Worm (Caenorhabditis elegans): ENCODE measurements around the gene fbxl-1.

fbxl-1 gene

ce11 chrIII:8258045-8258444 is 30.4 kb downstream of the fbxl-1 start, which contains the start of gene ncr-2:
ncr-2 (plus strand) TSS chrIII:8258345.
- no peak for TF ChIP-seq ceh-39 (tag; optimal IDR thresholded peaks at IDR 0.05)
- TF ChIP-seq mab-5 (tag; optimal IDR thresholded peaks at IDR 0.05) = no peak
- TF ChIP-seq ces-1 (GFP tag; optimal IDR thresholded peaks at IDR 0.05) = no peak
- TF ChIP-seq cnd-1 (tag; optimal IDR thresholded peaks at IDR 0.05) = no peak
- TF ChIP-seq unc-39 (tag; optimal IDR thresholded peaks at IDR 0.05) = no peak
- no peak for TF ChIP-seq ceh-43 (GFP tag; optimal IDR thresholded peaks at IDR 0.05)
- TF ChIP-seq ztf-11 (tag; optimal IDR thresholded peaks at IDR 0.05) = no peak
- TF ChIP-seq pha-4 (tag; optimal IDR thresholded peaks at IDR 0.05) = no peak
- TF ChIP-seq nhr-237 (tag; optimal IDR thresholded peaks at IDR 0.05) = no peak
- no peak for TF ChIP-seq zip-8 (tag; optimal IDR thresholded peaks at IDR 0.05)
- no peak for TF ChIP-seq ceh-83 (GFP tag; optimal IDR thresholded peaks at IDR 0.05)
- TF ChIP-seq elt-1 (tag; optimal IDR thresholded peaks at IDR 0.05; ENCODE audit: borderline replicate concordance, insufficient read depth) = no peak
- TF ChIP-seq sem-2 (GFP tag; optimal IDR thresholded peaks at IDR 0.05) = no peak
- no peak for TF ChIP-seq unc-62 (GFP tag; optimal IDR thresholded peaks at IDR 0.05)
- no peak for TF ChIP-seq blmp-1 (tag; optimal IDR thresholded peaks at IDR 0.05)
- TF ChIP-seq lin-13 (tag; optimal IDR thresholded peaks at IDR 0.05) = no peak

ce11 chrIII:8262599-8262998 is 35.0 kb downstream of the fbxl-1 start:
- no peak for TF ChIP-seq ces-1 (GFP tag; optimal IDR thresholded peaks at IDR 0.05)
- no peak for TF ChIP-seq unc-39 (tag; optimal IDR thresholded peaks at IDR 0.05)
- TF ChIP-seq unc-62 (GFP tag; optimal IDR thresholded peaks at IDR 0.05) = no peak
- no peak for TF ChIP-seq mab-5 (tag; optimal IDR thresholded peaks at IDR 0.05)
- no peak for TF ChIP-seq cnd-1 (tag; optimal IDR thresholded peaks at IDR 0.05)
- no peak for TF ChIP-seq nhr-2 (tag; optimal IDR thresholded peaks at IDR 0.05)
- no peak for TF ChIP-seq nhr-76 (tag; optimal IDR thresholded peaks at IDR 0.05)
- TF ChIP-seq ceh-83 (GFP tag; optimal IDR thresholded peaks at IDR 0.05) = no peak
- TF ChIP-seq mep-1 (tag; optimal IDR thresholded peaks at IDR 0.05) = no peak
- TF ChIP-seq bed-3 (GFP tag; optimal IDR thresholded peaks at IDR 0.05) = no peak
- TF ChIP-seq nhr-28 (tag; optimal IDR thresholded peaks at IDR 0.05) = no peak
- no peak for TF ChIP-seq unc-120 (tag; optimal IDR thresholded peaks at IDR 0.05; ENCODE audit: poor library complexity, severe bottlenecking)
- TF ChIP-seq lin-13 (tag; optimal IDR thresholded peaks at IDR 0.05) = no peak

- TF ChIP-seq zip-8 (tag; optimal IDR thresholded peaks at IDR 0.05) (no peak), ceh-39 (tag; optimal IDR thresholded peaks at IDR 0.05) (no peak), tbx-8 (GFP tag; optimal IDR thresholded peaks at IDR 0.05) (no peak), nhr-12 (tag; optimal IDR thresholded peaks at IDR 0.05) (no peak), M03D4.4 (tag; optimal IDR thresholded peaks at IDR 0.05) (no peak), lin-32 (GFP tag; optimal IDR thresholded peaks at IDR 0.05) (no peak), nhr-237 (tag; optimal IDR thresholded peaks at IDR 0.05) (no peak), nhr-76 (tag; optimal IDR thresholded peaks at IDR 0.05) (no peak), ham-2 (GFP tag; optimal IDR thresholded peaks at IDR 0.05) (no peak), drap-1 (GFP tag; optimal IDR thresholded peaks at IDR 0.05) (no peak), snpc-4 (tag; optimal IDR thresholded peaks at IDR 0.05) (no peak), sptf-1 (tag; optimal IDR thresholded peaks at IDR 0.05) (no peak), elt-1 (tag; optimal IDR thresholded peaks at IDR 0.05; ENCODE audit: borderline replicate concordance, insufficient read depth) (no peak), cnd-1 (tag; optimal IDR thresholded peaks at IDR 0.05) (no peak), sem-2 (GFP tag; optimal IDR thresholded peaks at IDR 0.05) (no peak), flh-1 (GFP tag; optimal IDR thresholded peaks at IDR 0.05) (no peak), nhr-28 (tag; optimal IDR thresholded peaks at IDR 0.05) (no peak), mep-1 (tag; optimal IDR thresholded peaks at IDR 0.05) (no peak)
Observed at ce11 chrIII:8263377-8263776, 35.7 kb downstream of the fbxl-1 start, which contains the start of gene col-91. col-91 (minus strand) TSS chrIII:8263664.

- TF ChIP-seq ceh-83 (GFP tag; optimal IDR thresholded peaks at IDR 0.05) = peak; percentile 58
- TF ChIP-seq ztf-11 (tag; optimal IDR thresholded peaks at IDR 0.05) = no peak
- TF ChIP-seq unc-62 (GFP tag; optimal IDR thresholded peaks at IDR 0.05) = no peak
- TF ChIP-seq snpc-4 (tag; optimal IDR thresholded peaks at IDR 0.05) = no peak
- peak; percentile 0 for TF ChIP-seq blmp-1 (tag; optimal IDR thresholded peaks at IDR 0.05)
Observed at ce11 chrIII:8265753-8266152, 38.1 kb downstream of the fbxl-1 start, which contains the start of gene mrps-9. mrps-9 (plus strand) TSS chrIII:8266062.

- TF ChIP-seq mep-1 (tag; optimal IDR thresholded peaks at IDR 0.05) (peak; percentile 2), zip-8 (tag; optimal IDR thresholded peaks at IDR 0.05) (no peak), lsy-2 (tag; optimal IDR thresholded peaks at IDR 0.05) (no peak)
Observed at ce11 chrIII:8268296-8268695, 40.7 kb downstream of the fbxl-1 start, which contains the start of the genes F09G8.7 and crn-7. F09G8.7 (minus strand) TSS chrIII:8268355. crn-7 (plus strand) TSS chrIII:8268531.
